Fruit fly (Drosophila melanogaster) whole organism, adult: ENCODE measurements around the gene CG43169.

ENCODE experiments used
- Clk ChIP-seq: fragments of 200-800 bp; sonication (Bioruptor generic); optimal IDR thresholded peaks from 2 replicates; lab custom pipeline; 2017; ENCODE audit warnings: missing biosample characterization, missing genetic modification characterization
- Mnt ChIP-seq: fragments of 200-800 bp; sonication (Bioruptor generic); optimal IDR thresholded peaks from 2 replicates; lab custom pipeline; 2016; ENCODE audit warnings: missing biosample characterization, mild to moderate bottlenecking, missing genetic modification characterization
- tj ChIP-seq: fragments of 200-800 bp; sonication (Bioruptor generic); optimal IDR thresholded peaks from 3 replicates; lab custom pipeline; 2017; ENCODE audit warnings: missing biosample characterization, mild to moderate bottlenecking, missing genetic modification characterization, moderate library complexity

DNA sequence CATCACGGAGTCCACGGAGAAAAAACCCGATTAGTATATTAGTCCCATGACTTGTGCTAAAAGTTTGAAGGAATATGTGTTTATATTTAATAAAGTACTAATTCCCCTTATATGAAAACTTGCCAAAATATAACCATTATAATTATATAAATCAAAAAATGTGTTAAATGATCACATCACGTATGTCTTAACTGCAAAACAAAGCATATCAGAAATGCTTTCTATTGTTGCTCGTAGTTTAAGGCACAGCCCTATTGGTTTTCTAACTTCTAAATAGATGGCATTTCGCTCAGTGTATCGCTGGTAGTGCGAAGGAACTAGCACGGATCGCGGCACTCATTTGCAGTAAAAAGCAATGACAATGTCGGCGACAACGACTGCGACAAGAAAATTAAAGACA lies 28.5 kb downstream of the CG43169 start:
- no peak for TF ChIP-seq tj (GFP tag; lab: Kevin White, UChicago)
- no peak for TF ChIP-seq Clk
- TF ChIP-seq Mnt (GFP tag; lab: Kevin White, UChicago) = no peak
